Worm (Caenorhabditis elegans): ENCODE data around the gene Y62E10A.6.
A peak's percentile ranks its signal among the peaks of the same experiment; 100 is the strongest.

Gene Y62E10A.6

ce11 chrIV:13346078-13346477 lies 25.7 kb upstream of the Y62E10A.6 start (continued):
- no peak for TF ChIP-seq spr-3 (GFP tag; optimal IDR thresholded peaks at IDR 0.05)
- TF ChIP-seq saeg-2 (GFP tag; IDR thresholded peaks at IDR 0.05) = no peak
- no peak for TF ChIP-seq nhr-237 (tag; optimal IDR thresholded peaks at IDR 0.05)
- TF ChIP-seq jun-1 (tag; optimal IDR thresholded peaks at IDR 0.05) = no peak
- TF ChIP-seq lin-13 (GFP tag; optimal IDR thresholded peaks at IDR 0.05) = no peak
- no peak for TF ChIP-seq rbr-2 (tag; optimal IDR thresholded peaks at IDR 0.05)
- no peak for TF ChIP-seq R02D3.7 (tag; optimal IDR thresholded peaks at IDR 0.05)
- no peak for TF ChIP-seq egl-43 (GFP tag; IDR thresholded peaks at IDR 0.05)
- TF ChIP-seq zfp-2 (tag; optimal IDR thresholded peaks at IDR 0.05) = no peak
- peak; percentile 34 for TF ChIP-seq hlh-30 (tag; optimal IDR thresholded peaks at IDR 0.05; ENCODE audit: insufficient read depth)

- TF ChIP-seq php-3 (GFP tag; IDR thresholded peaks at IDR 0.05) = 0 out of 2 replicates have a peak, but pooled peaks have one; percentile 28
- peak; percentile 11 to 49 for TF ChIP-seq lsy-2 (tag; optimal IDR thresholded peaks at IDR 0.05)
- TF ChIP-seq ztf-7 (tag; optimal IDR thresholded peaks at IDR 0.05) = no peak
- peak; percentile 41 for TF ChIP-seq nhr-48 (tag; optimal IDR thresholded peaks at IDR 0.05)
- TF ChIP-seq dve-1 (tag; optimal IDR thresholded peaks at IDR 0.05; ENCODE audit: insufficient read depth) = peak; percentile 72
- peak; percentile 96 for TF ChIP-seq pqm-1 (tag; optimal IDR thresholded peaks at IDR 0.05)
- peak; percentile 52 for TF ChIP-seq hlh-11 (tag; optimal IDR thresholded peaks at IDR 0.05)
- TF ChIP-seq lim-7 (GFP tag; IDR thresholded peaks at IDR 0.05) = no peak
- no peak for TF ChIP-seq gei-8 (GFP tag; optimal IDR thresholded peaks at IDR 0.05)
- TF ChIP-seq ZK337.2 (GFP tag; IDR thresholded peaks at IDR 0.05) = no peak
- no peak for TF ChIP-seq fkh-10 (GFP tag; optimal IDR thresholded peaks at IDR 0.05)
- no peak for TF ChIP-seq ztf-11 (tag; optimal IDR thresholded peaks at IDR 0.05)
- peak; percentile 57 for TF ChIP-seq nhr-28 (tag; optimal IDR thresholded peaks at IDR 0.05)
- TF ChIP-seq mdl-1 (tag; optimal IDR thresholded peaks at IDR 0.05) = peak in 1 of 2 experiments; percentile 37
- TF ChIP-seq dmd-8 (GFP tag; IDR thresholded peaks at IDR 0.05) = no peak
- TF ChIP-seq daf-16 (GFP tag; optimal IDR thresholded peaks at IDR 0.05) = no peak
- TF ChIP-seq daf-16 (tag; optimal IDR thresholded peaks at IDR 0.05) = peak; percentile 95
- TF ChIP-seq nhr-76 (tag; optimal IDR thresholded peaks at IDR 0.05) = no peak
- TF ChIP-seq dmd-6 (GFP tag; IDR thresholded peaks at IDR 0.05) = peak; percentile 86
- peak in 1 of 2 experiments; percentile 57 for TF ChIP-seq hif-1 (tag; optimal IDR thresholded peaks at IDR 0.05)
- no peak for TF ChIP-seq skn-1 (tag; optimal IDR thresholded peaks at IDR 0.05)
- TF ChIP-seq mes-2 (tag; optimal IDR thresholded peaks at IDR 0.05; ENCODE audit: poor library complexity, severe bottlenecking) = peak; percentile 5
- no peak for TF ChIP-seq dmd-9 (GFP tag; IDR thresholded peaks at IDR 0.05)
- TF ChIP-seq nhr-77 (tag; optimal IDR thresholded peaks at IDR 0.05) = peak; percentile 64
- TF ChIP-seq nhr-25 (tag; optimal IDR thresholded peaks at IDR 0.05; ENCODE audit: borderline replicate concordance, insufficient read depth) = no peak
- no peak for TF ChIP-seq spr-3 (GFP tag; optimal IDR thresholded peaks at IDR 0.05)
- no peak for TF ChIP-seq T26A8.4 (GFP tag; IDR thresholded peaks at IDR 0.05)
- TF ChIP-seq saeg-2 (GFP tag; IDR thresholded peaks at IDR 0.05) = no peak
Observed at ce11 chrIV:13347232-13347715, 24.5 kb upstream of the Y62E10A.6 start, which contains the start of gene W02A2.9. Gene W02A2.9, plus strand, starts transcription at chrIV:13347665.

ce11 chrIV:13348592-13348991 lies 23.2 kb upstream of the Y62E10A.6 start, which contains the start of gene W02A2.12:
Gene W02A2.12, minus strand, starts transcription at chrIV:13348831.
- TF ChIP-seq lin-38 (GFP tag; IDR thresholded peaks at IDR 0.05) = peak; percentile 31; the same call in 1 of the 2 replicates
- TF ChIP-seq nhr-28 (tag; optimal IDR thresholded peaks at IDR 0.05) = no peak
- TF ChIP-seq set-16 (GFP tag; IDR thresholded peaks at IDR 0.05) = peak; percentile 78
- peak; percentile 44; the same call in 1 of the 2 replicates for TF ChIP-seq egl-43 (GFP tag; IDR thresholded peaks at IDR 0.05)
- TF ChIP-seq duxl-1 (tag; optimal IDR thresholded peaks at IDR 0.05; ENCODE audit: poor library complexity) = no peak
- TF ChIP-seq arid-1 (GFP tag; conservative IDR thresholded peaks at IDR 0.05) = no peak
- no peak for TF ChIP-seq R02D3.7 (tag; optimal IDR thresholded peaks at IDR 0.05)
- TF ChIP-seq Y105C5A.15 (GFP tag; IDR thresholded peaks at IDR 0.05) = 0 out of 2 replicates have a peak, but pooled peaks have one; percentile 34
- TF ChIP-seq pha-4 (GFP tag; IDR thresholded peaks at IDR 0.05) = peak; percentile 77; the same call in 1 of the 2 replicates
- no peak for TF ChIP-seq pha-4 (tag; optimal IDR thresholded peaks at IDR 0.05)
- TF ChIP-seq dmd-9 (GFP tag; IDR thresholded peaks at IDR 0.05) = no peak
- no peak for TF ChIP-seq F37D6.2 (tag; optimal IDR thresholded peaks at IDR 0.05)

All from whole organism, L4 larva.